Worm (Caenorhabditis elegans) whole organism, late embryonic: ENCODE data around the gene rig-1.

ENCODE experiments used
- C38D4.7 ChIP-seq: fragments of 200-800 bp; sonication (Bioruptor generic); optimal IDR thresholded peaks from 2 replicates; lab custom pipeline; 2018; ENCODE audit warnings: mild to moderate bottlenecking, missing genetic modification characterization, moderate library complexity, missing compliant biosample characterization
- ceh-24 ChIP-seq: sonication (generic microtip); optimal IDR thresholded peaks from 2 replicates; lab custom pipeline; 2016; ENCODE audit warnings: mild to moderate bottlenecking, missing genetic modification characterization, missing compliant biosample characterization
- rnt-1 ChIP-seq: sonication (generic microtip); optimal IDR thresholded peaks from 2 replicates; lab custom pipeline; 2016; ENCODE audit warnings: missing genetic modification characterization, missing compliant biosample characterization

- TF ChIP-seq C38D4.7 (GFP tag; lab: Kevin White, UChicago) (no peak), rnt-1 (tag; lab: Kevin White, UChicago) (no peak), ceh-24 (tag; lab: Kevin White, UChicago) (no peak)
Observed at ce11 chrX:8720658-8721057, 60.2 kb downstream of the rig-1 start, which contains the start of gene F53A9.9.
